Fruit fly (Drosophila melanogaster) whole organism, embryonic: Measurements from ENCODE around the gene Cyt-c-d.

ENCODE experiments used
- C15 ChIP-seq: fragments of 200-800 bp; sonication (Bioruptor generic); IDR thresholded peaks from 3 replicates; pipeline ENCODE4 v1.3.6; 2022; ENCODE audit warnings: missing biosample characterization, missing genetic modification characterization
- CG12104 ChIP-seq: fragments of 200-800 bp; sonication (Bioruptor generic); optimal IDR thresholded peaks from 3 replicates; lab custom pipeline; 2016; ENCODE audit warnings: missing biosample characterization, missing genetic modification characterization
- CG12744 ChIP-seq: fragments of 200-800 bp; sonication (Bioruptor generic); optimal IDR thresholded peaks from 2 replicates; lab custom pipeline; 2016; ENCODE audit warnings: missing biosample characterization, missing genetic modification characterization
- CG18262 ChIP-seq: fragments of 200-800 bp; optimal IDR thresholded peaks from 3 replicates; lab custom pipeline; 2019; ENCODE audit warnings: missing biosample characterization, mild to moderate bottlenecking, missing genetic modification characterization, moderate library complexity
- CG18599 ChIP-seq: fragments of 200-800 bp; sonication (Bioruptor generic); optimal IDR thresholded peaks from 3 replicates; lab custom pipeline; 2017; ENCODE audit warnings: missing biosample characterization, missing genetic modification characterization, mild to moderate bottlenecking, moderate library complexity, missing genetic modification reagents
- CG2875 ChIP-seq: fragments of 200-800 bp; sonication (Bioruptor generic); optimal IDR thresholded peaks from 2 replicates; lab custom pipeline; 2017; ENCODE audit warnings: missing biosample characterization, mild to moderate bottlenecking, missing genetic modification characterization, missing genetic modification reagents
- CG3281 ChIP-seq: fragments of 200-800 bp; sonication (Bioruptor generic); optimal IDR thresholded peaks from 3 replicates; lab custom pipeline; 2017; ENCODE audit warnings: missing biosample characterization, mild to moderate bottlenecking, missing genetic modification characterization
- CG3407 ChIP-seq: fragments of 200-800 bp; sonication (Bioruptor generic); optimal IDR thresholded peaks from 2 replicates; lab custom pipeline; 2018; ENCODE audit warnings: missing biosample characterization, mild to moderate bottlenecking, missing genetic modification characterization
- CG3726 ChIP-seq: fragments of 200-800 bp; sonication (Bioruptor generic); IDR thresholded peaks from 3 replicates; pipeline ENCODE4, ENCODE4 v1.3.6; 2022; ENCODE audit warnings: missing biosample characterization, missing genetic modification characterization
- CG6175 ChIP-seq: fragments of 200-800 bp; sonication (Bioruptor generic); IDR thresholded peaks from 3 replicates; pipeline ENCODE4 v1.3.6; 2022; ENCODE audit warnings: missing biosample characterization, missing genetic modification characterization
- CG7928 ChIP-seq: fragments of 200-800 bp; sonication (Bioruptor generic); optimal IDR thresholded peaks from 2 replicates; lab custom pipeline; 2017; ENCODE audit warnings: missing biosample characterization, mild to moderate bottlenecking, missing genetic modification characterization
- CG7987 ChIP-seq: fragments of 200-800 bp; sonication (Bioruptor generic); optimal IDR thresholded peaks from 2 replicates; lab custom pipeline; 2018; ENCODE audit warnings: missing biosample characterization, mild to moderate bottlenecking, missing genetic modification characterization, moderate library complexity
- CG8388 ChIP-seq: fragments of 200-800 bp; sonication (Bioruptor generic); optimal IDR thresholded peaks from 2 replicates; lab custom pipeline; 2019; ENCODE audit warnings: missing biosample characterization, mild to moderate bottlenecking, missing genetic modification characterization, moderate library complexity
- CkIIα-i1 ChIP-seq: fragments of 200-800 bp; sonication (Bioruptor generic); IDR thresholded peaks from 2 replicates; pipeline ENCODE4 v1.3.6; 2022; ENCODE audit warnings: missing biosample characterization, missing genetic modification characterization
- Dek ChIP-seq: fragments of 200-800 bp; sonication (Bioruptor generic); optimal IDR thresholded peaks from 3 replicates; lab custom pipeline; 2019; ENCODE audit warnings: missing biosample characterization, mild to moderate bottlenecking, missing genetic modification characterization, moderate library complexity
- Doc2 ChIP-seq: fragments of 200-800 bp; sonication (Bioruptor generic); IDR thresholded peaks from 2 replicates; pipeline ENCODE4 v1.3.6; 2022; ENCODE audit warnings: missing biosample characterization, missing genetic modification characterization
- Dp ChIP-seq: fragments of 200-800 bp; sonication (Bioruptor generic); optimal IDR thresholded peaks from 2 replicates; lab custom pipeline; 2018; ENCODE audit warnings: missing biosample characterization, mild to moderate bottlenecking, missing genetic modification characterization, moderate library complexity
- ERR ChIP-seq: fragments of 200-800 bp; sonication (Bioruptor generic); optimal IDR thresholded peaks from 2 replicates; lab custom pipeline; 2016; ENCODE audit warnings: missing biosample characterization, missing genetic modification characterization
- Fer3 ChIP-seq: fragments of 200-800 bp; sonication (Bioruptor generic); optimal IDR thresholded peaks from 2 replicates; lab custom pipeline; 2018; ENCODE audit warnings: missing biosample characterization, mild to moderate bottlenecking, missing genetic modification characterization, moderate library complexity
- HmgD ChIP-seq: fragments of 200-800 bp; sonication (Bioruptor generic); optimal IDR thresholded peaks from 3 replicates; lab custom pipeline; 2016; ENCODE audit warnings: missing biosample characterization, missing genetic modification characterization
- Lpt ChIP-seq: fragments of >200 bp; optimal IDR thresholded peaks from 2 replicates; lab custom pipeline; 2018; ENCODE audit warnings: missing biosample characterization, missing genetic modification characterization
- MBD-R2 ChIP-seq: fragments of 200-800 bp; sonication (Bioruptor generic); IDR thresholded peaks from 2 replicates; pipeline ENCODE4 v1.3.6; 2022; ENCODE audit warnings: missing biosample characterization, missing genetic modification characterization
- MESR4 ChIP-seq: fragments of 200-800 bp; sonication (Bioruptor generic); optimal IDR thresholded peaks from 2 replicates; lab custom pipeline; 2018; ENCODE audit warnings: missing biosample characterization, mild to moderate bottlenecking, missing genetic modification characterization, moderate library complexity
- Meics ChIP-seq: fragments of 200-800 bp; sonication (Bioruptor generic); optimal IDR thresholded peaks from 2 replicates; lab custom pipeline; 2017; ENCODE audit warnings: missing biosample characterization, mild to moderate bottlenecking, missing genetic modification characterization
- Myb ChIP-seq: fragments of 200-800 bp; sonication (Bioruptor generic); optimal IDR thresholded peaks from 2 replicates; lab custom pipeline; 2016; ENCODE audit warnings: missing biosample characterization, missing genetic modification characterization
- YL-1 ChIP-seq: fragments of 200-800 bp; sonication (Bioruptor generic); optimal IDR thresholded peaks from 3 replicates; lab custom pipeline; 2017; ENCODE audit warnings: missing biosample characterization, mild to moderate bottlenecking, missing genetic modification characterization
- ab ChIP-seq: fragments of 200-800 bp; sonication (Bioruptor generic); optimal IDR thresholded peaks from 2 replicates; lab custom pipeline; 2016; ENCODE audit warnings: missing biosample characterization, missing genetic modification characterization
- ase ChIP-seq: fragments of 200-800 bp; sonication (Bioruptor generic); IDR thresholded peaks from 3 replicates; pipeline ENCODE4 v1.3.6; 2022; ENCODE audit warnings: missing biosample characterization, missing genetic modification characterization
- bab2 ChIP-seq: fragments of 200-800 bp; sonication (Bioruptor generic); optimal IDR thresholded peaks from 2 replicates; lab custom pipeline; 2016; ENCODE audit warnings: missing biosample characterization, missing genetic modification characterization
- cas ChIP-seq: fragments of 200-800 bp; sonication (Bioruptor generic); IDR thresholded peaks from 2 replicates; pipeline ENCODE4 v1.3.6; 2022; ENCODE audit warnings: missing biosample characterization, missing genetic modification characterization
- cwo ChIP-seq: fragments of 200-800 bp; sonication (Bioruptor generic); optimal IDR thresholded peaks from 3 replicates; lab custom pipeline; 2017; ENCODE audit warnings: missing biosample characterization, missing genetic modification characterization, mild to moderate bottlenecking, moderate library complexity, missing genetic modification reagents
- dan ChIP-seq: fragments of 200-800 bp; sonication (Bioruptor generic); IDR thresholded peaks from 2 replicates; pipeline ENCODE4 v1.3.6; 2022; ENCODE audit warnings: missing biosample characterization, missing genetic modification characterization
- eyg ChIP-seq: fragments of 200-800 bp; sonication (Bioruptor generic); optimal IDR thresholded peaks from 3 replicates; lab custom pipeline; 2016; ENCODE audit warnings: missing biosample characterization, missing genetic modification characterization
- fd102C ChIP-seq: fragments of 200-800 bp; sonication (Bioruptor generic); optimal IDR thresholded peaks from 2 replicates; lab custom pipeline; 2018; ENCODE audit warnings: missing biosample characterization, mild to moderate bottlenecking, missing genetic modification characterization, moderate library complexity
- fd64A ChIP-seq: fragments of 200-800 bp; sonication (Bioruptor generic); optimal IDR thresholded peaks from 3 replicates; lab custom pipeline; 2018; ENCODE audit warnings: missing biosample characterization, mild to moderate bottlenecking, missing genetic modification characterization
- gcm2 ChIP-seq: fragments of 200-800 bp; sonication (Bioruptor generic); optimal IDR thresholded peaks from 2 replicates; lab custom pipeline; 2016; ENCODE audit warnings: missing biosample characterization, missing genetic modification characterization
- hbn ChIP-seq: fragments of 200-800 bp; sonication (Bioruptor generic); IDR thresholded peaks from 2 replicates; pipeline ENCODE4 v1.3.6; 2022; ENCODE audit warnings: missing biosample characterization, missing genetic modification characterization; ENCODE audit not compliant: partially characterized antibody
- hth ChIP-seq: fragments of >200 bp; optimal IDR thresholded peaks from 2 replicates; lab custom pipeline; 2017; ENCODE audit warnings: inconsistent platforms
- jumu ChIP-seq: fragments of 200-800 bp; sonication (Bioruptor generic); optimal IDR thresholded peaks from 3 replicates; lab custom pipeline; 2016; ENCODE audit warnings: missing biosample characterization, missing genetic modification characterization
- luna ChIP-seq: fragments of 200-800 bp; sonication (Bioruptor generic); optimal IDR thresholded peaks from 2 replicates; lab custom pipeline; 2016; ENCODE audit warnings: missing biosample characterization, missing genetic modification characterization
- org-1 ChIP-seq: fragments of 200-800 bp; sonication (Bioruptor generic); optimal IDR thresholded peaks from 2 replicates; lab custom pipeline; 2017; ENCODE audit warnings: missing biosample characterization, missing genetic modification characterization
- shn ChIP-seq: fragments of 200-800 bp; sonication (Bioruptor generic); optimal IDR thresholded peaks from 3 replicates; lab custom pipeline; 2016; ENCODE audit warnings: missing biosample characterization, missing genetic modification characterization
- so ChIP-seq: fragments of 200-800 bp; sonication (Bioruptor generic); IDR thresholded peaks from 3 replicates; pipeline ENCODE4 v1.3.6; 2022; ENCODE audit warnings: missing biosample characterization, missing genetic modification characterization
- tio ChIP-seq: fragments of 200-800 bp; sonication (Bioruptor generic); optimal IDR thresholded peaks from 2 replicates; lab custom pipeline; 2017; ENCODE audit warnings: missing biosample characterization, missing genetic modification characterization, inconsistent platforms
- trh ChIP-seq: fragments of 200-800 bp; sonication (Bioruptor generic); optimal IDR thresholded peaks from 2 replicates; lab custom pipeline; 2016; ENCODE audit warnings: missing biosample characterization, missing genetic modification characterization
- unc-4 ChIP-seq: fragments of 200-800 bp; sonication (Bioruptor generic); IDR thresholded peaks from 2 replicates; pipeline ENCODE4 v1.3.6; 2022; ENCODE audit warnings: missing biosample characterization, missing genetic modification characterization; ENCODE audit not compliant: partially characterized antibody
- wor ChIP-seq: fragments of 200-800 bp; sonication (Bioruptor generic); IDR thresholded peaks from 2 replicates; pipeline ENCODE4 v1.3.6; 2022; ENCODE audit warnings: missing biosample characterization, missing genetic modification characterization
- zen2 ChIP-seq: fragments of 200-800 bp; sonication (Bioruptor generic); IDR thresholded peaks from 3 replicates; pipeline ENCODE4 v1.3.6; 2022; ENCODE audit warnings: missing biosample characterization, missing genetic modification characterization; ENCODE audit not compliant: partially characterized antibody
- zf30C ChIP-seq: fragments of 200-800 bp; sonication (Bioruptor generic); optimal IDR thresholded peaks from 3 replicates; lab custom pipeline; 2018; ENCODE audit warnings: missing biosample characterization, mild to moderate bottlenecking, missing genetic modification characterization

Gene Cyt-c-d

DNA sequence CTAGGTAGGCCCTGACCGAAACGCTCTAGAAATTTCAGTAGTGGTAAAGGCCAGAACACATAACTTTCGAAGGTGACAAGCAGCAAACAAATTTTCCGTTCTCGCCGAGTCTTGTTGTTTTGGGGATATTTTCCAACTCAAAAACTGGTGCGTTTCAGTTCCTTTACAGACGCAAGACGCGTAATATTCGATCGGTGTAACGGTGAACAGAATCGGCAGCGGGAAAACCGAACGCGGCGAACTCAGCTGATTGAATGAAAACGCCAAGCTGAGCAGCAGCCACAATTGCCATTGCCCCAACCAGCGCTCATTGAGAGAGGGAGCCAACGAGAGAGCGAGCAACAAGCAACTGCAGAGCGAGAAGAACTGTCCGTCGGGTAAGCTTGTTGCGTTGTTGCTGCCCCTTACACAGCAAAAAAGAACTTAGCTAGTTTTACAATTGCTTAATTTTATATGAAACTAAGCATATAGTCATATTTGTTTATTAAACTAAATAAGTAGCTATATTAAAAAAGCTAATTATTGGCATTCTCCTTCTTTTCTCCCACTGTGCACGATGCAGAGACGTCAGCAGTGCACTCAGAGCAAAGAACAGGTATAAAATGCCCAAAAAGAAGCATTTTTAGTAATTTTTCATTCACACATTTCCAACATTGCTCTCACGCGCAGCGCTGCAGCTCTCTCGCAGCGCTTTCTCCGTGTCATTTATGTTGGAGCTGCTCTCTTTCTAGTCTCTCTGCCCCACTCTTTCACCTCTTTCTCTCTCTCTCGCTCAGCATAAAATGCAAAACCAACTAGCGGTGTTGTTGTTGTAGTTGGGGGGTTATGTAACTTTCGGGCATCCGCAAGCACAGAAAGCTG, at the start of gene Cyt-c-d, which contains the start of gene CG31808 (continued):
- TF ChIP-seq dan (peak; percentile 75; the same call in 1 of the 2 replicates), CkIIα-i1 (GFP tag; lab: Robert Waterston, UW) (peak; percentile 81), CG7987 (peak; percentile 83), shn (GFP tag; lab: Kevin White, UChicago) (peak; percentile 87), unc-4 (GFP tag; lab: Robert Waterston, UW) (no peak), MESR4 (GFP tag; lab: Kevin White, UChicago) (peak; percentile 47), eyg (GFP tag; lab: Kevin White, UChicago) (peak; percentile 83), Fer3 (tag; lab: Kevin White, UChicago) (peak; percentile 95), Meics (peak; percentile 95), C15 (peak; percentile 88), CG3407 (GFP tag; lab: Kevin White, UChicago) (peak; percentile 96), org-1 (peak; percentile 97), Dp (GFP tag; lab: Kevin White, UChicago) (peak; percentile 11), CG12104 (peak; percentile 95), ERR (peak; percentile 78), fd102C (GFP tag; lab: Kevin White, UChicago) (peak; percentile 65), CG8388 (GFP tag; lab: Kevin White, UChicago) (peak; percentile 97), Lpt (GFP tag; lab: Kevin White, UChicago) (no peak), luna (GFP tag; lab: Kevin White, UChicago) (peak; percentile 65), cas (GFP tag; lab: Robert Waterston, UW) (peak; percentile 86), cwo (GFP tag; lab: Kevin White, UChicago) (peak; percentile 91), CG6175 (GFP tag; lab: Robert Waterston, UW) (peak; percentile 97), CG3726 (GFP tag; lab: Robert Waterston, UW) (peak; percentile 95; the same call in 1 of the 3 replicates), CG7928 (peak; percentile 71), zen2 (GFP tag; lab: Robert Waterston, UW) (no peak; the same call in 2 of the 3 replicates), CG2875 (GFP tag; lab: Kevin White, UChicago) (peak; percentile 97), Doc2 (GFP tag; lab: Robert Waterston, UW) (peak; percentile 83), hth (lab: Kevin White, UChicago) (no peak), so (peak; percentile 97), ase (GFP tag; lab: Robert Waterston, UW) (peak; percentile 98), HmgD (GFP tag; lab: Kevin White, UChicago) (peak; percentile 57), ab (GFP tag; lab: Kevin White, UChicago) (peak; percentile 86), fd64A (GFP tag; lab: Kevin White, UChicago) (peak; percentile 94), hbn (no peak), YL-1 (GFP tag; lab: Kevin White, UChicago) (peak; percentile 90), wor (GFP tag; lab: Robert Waterston, UW) (peak; percentile 98), jumu (GFP tag; lab: Kevin White, UChicago) (peak; percentile 89), gcm2 (GFP tag; lab: Kevin White, UChicago) (peak; percentile 93), CG18262 (tag; lab: Kevin White, UChicago) (peak; percentile 98), CG12744 (GFP tag; lab: Kevin White, UChicago) (peak; percentile 91), tio (GFP tag; lab: Kevin White, UChicago) (peak; percentile 96), CG3281 (GFP tag; lab: Kevin White, UChicago) (peak; percentile 93), bab2 (peak; percentile 92), Myb (GFP tag; lab: Kevin White, UChicago) (peak; percentile 71), trh (GFP tag; lab: Kevin White, UChicago) (peak; percentile 93), zf30C (peak; percentile 93), MBD-R2 (GFP tag; lab: Robert Waterston, UW) (peak; percentile 86), Dek (tag; lab: Kevin White, UChicago) (peak; percentile 96), CG18599 (GFP tag; lab: Kevin White, UChicago) (peak; percentile 97)
